Worm (Caenorhabditis elegans) whole organism, L4 larva: Measurements from ENCODE around the gene zfp-2.

ENCODE experiments used
- F49E8.2 ChIP-seq: sonication (generic microtip); optimal IDR thresholded peaks from 2 replicates; lab custom pipeline; 2016; ENCODE audit warnings: missing compliant biosample characterization, mild to moderate bottlenecking, missing genetic modification characterization, borderline replicate concordance
- duxl-1 ChIP-seq: sonication (generic microtip); optimal IDR thresholded peaks from 2 replicates; lab custom pipeline; 2016; ENCODE audit warnings: mild to moderate bottlenecking, missing genetic modification characterization, moderate library complexity, missing compliant biosample characterization; ENCODE audit not compliant: poor library complexity
- lin-13 ChIP-seq: fragments of 150-350 bp; optimal IDR thresholded peaks from 2 replicates; lab custom pipeline; 2014; ENCODE audit warnings: missing biosample characterization, missing genetic modification reagents, missing genetic modification characterization
- lin-39 ChIP-seq: fragments of 150-350 bp; optimal IDR thresholded peaks from 2 replicates; lab custom pipeline; 2014; ENCODE audit warnings: missing biosample characterization, missing genetic modification reagents, missing genetic modification characterization
- mdl-1 ChIP-seq, 2 experiments: fragments of 150-350 bp in 1 of 2; sonication (generic microtip) in 1 of 2; optimal IDR thresholded peaks; 2 replicates each; lab custom pipeline; 2014 to 2017; ENCODE audit warnings: missing biosample characterization in 2 of 2, missing genetic modification characterization in 2 of 2
- nhr-28 ChIP-seq: fragments of 150-350 bp; optimal IDR thresholded peaks from 2 replicates; lab custom pipeline; 2014; ENCODE audit warnings: missing biosample characterization, missing genetic modification characterization
- pha-4 ChIP-seq, 2 experiments: fragments of 150-350 bp in 1 of 2; fragments of 200-800 bp in 1 of 2; sonication (Bioruptor generic) in 1 of 2; IDR thresholded peaks in 1 of 2; optimal IDR thresholded peaks in 1 of 2; 2 replicates each; pipeline versions ENCODE4 v1.3.6 to Lab custom; 2014 to 2022; ENCODE audit warnings: missing genetic modification characterization in 2 of 2, missing genetic modification reagents in 2 of 2, missing biosample characterization in 1 of 2, missing compliant biosample characterization in 1 of 2

- no peak for TF ChIP-seq lin-39 (tag; lab: Kevin White, UChicago)
- no peak for TF ChIP-seq lin-13 (GFP tag; lab: Kevin White, UChicago)
- no peak for TF ChIP-seq nhr-28 (tag; lab: Kevin White, UChicago)
- TF ChIP-seq duxl-1 (tag; lab: Kevin White, UChicago), result no peak
- no peak for TF ChIP-seq pha-4 (GFP tag; IDR thresholded peaks at IDR 0.05; lab: Robert Waterston, UW)
- no peak for TF ChIP-seq pha-4 (tag; optimal IDR thresholded peaks at IDR 0.05; lab: Kevin White, UChicago)
- no peak for TF ChIP-seq mdl-1 (tag; optimal IDR thresholded peaks at IDR 0.05; lab: Kevin White, UChicago)
- no peak for TF ChIP-seq F49E8.2
Measured at ce11 chrII:9575670-9576069, 18.2 kb downstream of the zfp-2 start, which contains the start of gene exc-7.
